Worm (Caenorhabditis elegans) whole organism, midembryonic: Measurements from ENCODE around the gene F40G12.11.

ENCODE experiments used
- ref-1 ChIP-seq: fragments of 200-800 bp; sonication (Bioruptor generic); conservative IDR thresholded peaks from 2 replicates; pipeline ENCODE4 v1.3.6; 2022; ENCODE audit warnings: missing genetic modification reagents, missing genetic modification characterization, missing compliant biosample characterization
- tab-1 ChIP-seq: fragments of 200-800 bp; sonication (Bioruptor generic); IDR thresholded peaks from 2 replicates; pipeline ENCODE4 v1.3.6; 2022; ENCODE audit warnings: missing genetic modification characterization, missing compliant biosample characterization
- ztf-23 ChIP-seq: fragments of 200-800 bp; sonication (Bioruptor generic); IDR thresholded peaks from 2 replicates; pipeline ENCODE4 v1.3.6; 2022; ENCODE audit warnings: missing genetic modification reagents, missing genetic modification characterization, missing compliant biosample characterization
- ztf-29 ChIP-seq: fragments of 200-800 bp; sonication (Bioruptor generic); IDR thresholded peaks from 2 replicates; pipeline ENCODE4 v1.3.6; 2022; ENCODE audit warnings: missing genetic modification reagents, missing genetic modification characterization, missing compliant biosample characterization

DNA sequence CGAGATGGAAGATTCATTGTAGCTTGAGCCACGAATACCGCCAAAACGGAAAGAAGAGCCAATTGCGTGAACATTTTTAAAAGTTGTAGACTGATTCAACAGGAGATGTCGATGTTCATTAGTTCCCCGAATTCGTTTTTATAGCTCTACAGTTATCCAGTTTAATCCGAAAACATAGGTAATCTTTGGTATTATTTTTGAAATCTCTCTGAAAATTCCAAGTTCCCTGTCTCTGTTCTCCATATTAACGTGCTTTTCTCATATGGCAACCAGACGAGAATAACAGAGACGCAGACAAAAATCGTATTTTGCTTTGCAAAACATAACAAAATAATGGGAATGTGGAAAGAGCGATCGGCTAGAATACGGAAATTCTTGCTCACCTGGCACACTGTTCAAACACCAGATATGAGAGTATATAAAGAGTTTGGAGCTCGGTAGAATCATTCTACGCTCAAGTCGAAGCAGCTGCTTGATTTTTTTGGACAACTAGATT lies 13.6 kb downstream of the F40G12.11 start, which contains the start of the genes spig-3 and F14D7.12:
- TF ChIP-seq ztf-23 (GFP tag; lab: Robert Waterston, UW), result no peak
- no peak for TF ChIP-seq ref-1 (GFP tag; lab: Robert Waterston, UW)
- TF ChIP-seq tab-1 (GFP tag; lab: Robert Waterston, UW), result no peak
- no peak for TF ChIP-seq ztf-29 (GFP tag; lab: Robert Waterston, UW)
